Fruit fly (Drosophila melanogaster): ENCODE measurements around the gene CG46280.

DNA sequence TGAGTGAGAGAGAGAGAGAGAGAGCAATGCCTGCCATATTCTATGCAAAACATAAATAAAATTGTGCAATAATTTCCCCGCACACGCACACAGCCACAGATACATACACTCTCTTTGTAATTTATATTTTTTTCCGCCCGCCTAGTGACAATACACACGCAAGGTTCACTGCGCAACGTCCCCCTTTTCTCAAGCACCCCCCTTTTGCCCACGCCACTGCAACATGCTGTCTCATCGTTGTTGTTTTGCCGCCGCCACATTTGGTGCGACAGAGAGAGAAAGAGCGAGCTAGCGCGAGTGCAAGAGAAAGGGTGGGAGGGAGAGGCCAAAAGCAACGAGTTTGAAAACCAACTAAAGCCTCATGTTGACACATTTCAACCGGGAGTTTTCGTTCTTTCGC lies 18.1 kb downstream of the CG46280 start:
- TF ChIP-seq Myc (optimal IDR thresholded peaks at IDR 0.05) (no peak), Abd-B (GFP tag; optimal IDR thresholded peaks at IDR 0.05) (no peak), CG32264 (GFP tag; optimal IDR thresholded peaks at IDR 0.05) (peak; percentile 21), ey (GFP tag; optimal IDR thresholded peaks at IDR 0.05) (peak; percentile 82), jim (GFP tag; optimal IDR thresholded peaks at IDR 0.05) (peak; percentile 11), sage (GFP tag; optimal IDR thresholded peaks at IDR 0.05) (no peak), Dif (GFP tag; optimal IDR thresholded peaks at IDR 0.05; ENCODE audit: partially characterized antibody) (peak; percentile 41), CG9705 (GFP tag; optimal IDR thresholded peaks at IDR 0.05) (peak; percentile 7), Vsx2 (GFP tag; optimal IDR thresholded peaks at IDR 0.05; ENCODE audit: partially characterized antibody) (no peak), psq (GFP tag; optimal IDR thresholded peaks at IDR 0.05) (peak; percentile 75), dl (GFP tag; optimal IDR thresholded peaks at IDR 0.05; ENCODE audit: insufficient read depth in 1 of 2, partially characterized antibody in 2 of 2) (no peak), pan (optimal IDR thresholded peaks at IDR 0.05) (no peak), fru (GFP tag; optimal IDR thresholded peaks at IDR 0.05) (peak; percentile 83)

Measured in whole organism, wandering third instar larva.